Worm (Caenorhabditis elegans): ENCODE measurements around the gene smap-1.

DNA sequence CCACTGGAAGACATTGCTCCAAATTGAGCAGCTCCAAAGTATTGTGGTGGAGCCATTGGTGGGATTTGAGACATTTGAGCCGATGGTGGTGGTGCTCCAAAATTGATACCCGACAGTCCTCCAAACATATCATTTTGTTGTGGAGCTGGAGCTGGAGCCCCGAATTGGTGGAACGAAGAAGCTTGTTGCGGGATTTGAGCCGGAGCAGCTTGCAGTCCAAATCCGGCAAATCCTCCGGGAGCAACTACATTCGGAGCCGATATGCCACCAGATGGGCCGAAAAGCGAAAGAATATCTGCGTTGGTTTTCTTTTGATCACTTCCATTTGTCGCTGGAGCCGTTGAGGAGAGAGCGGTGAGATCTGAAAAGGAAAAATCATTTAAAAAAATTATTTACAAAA lies 1.5 kb downstream of the smap-1 start:
- TF ChIP-seq jun-1 (tag; optimal IDR thresholded peaks at IDR 0.05) (no peak), snpc-4 (tag; optimal IDR thresholded peaks at IDR 0.05) (no peak), lin-29 (GFP tag; IDR thresholded peaks at IDR 0.05) (no peak), zfp-3 (GFP tag; conservative IDR thresholded peaks at IDR 0.05) (no peak), unc-39 (tag; optimal IDR thresholded peaks at IDR 0.05) (no peak), aha-1 (tag) (peak; percentile 88), lsy-2 (tag; optimal IDR thresholded peaks at IDR 0.05) (no peak), daf-8 (GFP tag; IDR thresholded peaks at IDR 0.05) (no peak), ceh-32 (tag; optimal IDR thresholded peaks at IDR 0.05; ENCODE audit: poor library complexity) (no peak), pqm-1 (tag; optimal IDR thresholded peaks at IDR 0.05) (no peak), ama-1 (optimal IDR thresholded peaks at IDR 0.05) (no peak), unc-62 (GFP tag; optimal IDR thresholded peaks at IDR 0.05 in 1 of 2) (no peak), unc-62 (tag; optimal IDR thresholded peaks at IDR 0.05) (no peak)

Data from whole organism, L4 larva.